Worm (Caenorhabditis elegans) whole organism, early embryonic: Measurements from ENCODE around the gene C05G5.7.

Experiments
- F13C5.2 ChIP-seq: sonication (generic microtip); optimal IDR thresholded peaks from 2 replicates; lab custom pipeline; 2017; ENCODE audit warnings: mild to moderate bottlenecking, missing genetic modification characterization, inconsistent platforms, missing compliant biosample characterization
- aly-1 ChIP-seq: sonication (generic microtip); optimal IDR thresholded peaks from 2 replicates; lab custom pipeline; 2016; ENCODE audit warnings: missing genetic modification characterization, missing compliant biosample characterization
- ama-1 ChIP-seq: fragments of 150-350 bp; optimal IDR thresholded peaks from 2 replicates; lab custom pipeline; 2014
- ceh-13 ChIP-seq: fragments of 200-800 bp; sonication (Bioruptor generic); optimal IDR thresholded peaks from 2 replicates; lab custom pipeline; 2018; ENCODE audit warnings: mild to moderate bottlenecking, missing genetic modification characterization, missing compliant biosample characterization
- ceh-36 ChIP-seq: sonication (generic microtip); optimal IDR thresholded peaks from 2 replicates; lab custom pipeline; 2016; ENCODE audit warnings: missing genetic modification characterization, inconsistent platforms, missing compliant biosample characterization
- ets-7 ChIP-seq: sonication (generic microtip); optimal IDR thresholded peaks from 2 replicates; lab custom pipeline; 2016; ENCODE audit warnings: missing genotype, missing genetic modification characterization, missing compliant biosample characterization
- flt-1 ChIP-seq: fragments of 200-800 bp; sonication (Bioruptor generic); IDR thresholded peaks from 2 replicates; pipeline ENCODE4 v1.3.6; 2022; ENCODE audit warnings: missing genetic modification characterization, missing compliant biosample characterization
- hmbx-1 ChIP-seq: sonication (generic microtip); optimal IDR thresholded peaks from 2 replicates; lab custom pipeline; 2016; ENCODE audit warnings: mild to moderate bottlenecking, missing genetic modification characterization, missing compliant biosample characterization
- hnd-1 ChIP-seq: sonication (generic microtip); optimal IDR thresholded peaks from 2 replicates; lab custom pipeline; 2016; ENCODE audit warnings: missing genetic modification characterization, missing compliant biosample characterization
- sea-1 ChIP-seq: fragments of 200-800 bp; sonication (Bioruptor generic); conservative IDR thresholded peaks from 2 replicates; pipeline ENCODE4 v1.3.6; 2022; ENCODE audit warnings: missing genetic modification characterization, missing compliant biosample characterization
- tbx-11 ChIP-seq: fragments of 200-800 bp; sonication (Bioruptor generic); IDR thresholded peaks from 2 replicates; pipeline ENCODE4 v1.3.6; 2022; ENCODE audit warnings: missing genetic modification characterization, missing compliant biosample characterization

ce11 chrX:14701490-14701889 lies 42.1 kb downstream of the C05G5.7 start, which contains the start of gene F40E10.5:
- no peak for TF ChIP-seq hnd-1 (tag; lab: Kevin White, UChicago)
- no peak for TF ChIP-seq ama-1 (lab: Kevin White, UChicago)
- no peak for TF ChIP-seq ceh-13
- no peak for TF ChIP-seq F13C5.2 (tag; lab: Kevin White, UChicago)
- no peak for TF ChIP-seq ceh-36
- TF ChIP-seq tbx-11 (GFP tag; lab: Robert Waterston, UW), result no peak
- no peak for TF ChIP-seq hmbx-1 (tag; lab: Kevin White, UChicago)
- TF ChIP-seq flt-1 (GFP tag; lab: Robert Waterston, UW), result no peak
- no peak for TF ChIP-seq sea-1 (GFP tag; lab: Robert Waterston, UW)
- no peak for TF ChIP-seq aly-1 (tag; lab: Kevin White, UChicago)
- TF ChIP-seq ets-7 (tag; lab: Kevin White, UChicago), result no peak
